Worm (Caenorhabditis elegans): ENCODE results near the gene C25F9.11.

DNA sequence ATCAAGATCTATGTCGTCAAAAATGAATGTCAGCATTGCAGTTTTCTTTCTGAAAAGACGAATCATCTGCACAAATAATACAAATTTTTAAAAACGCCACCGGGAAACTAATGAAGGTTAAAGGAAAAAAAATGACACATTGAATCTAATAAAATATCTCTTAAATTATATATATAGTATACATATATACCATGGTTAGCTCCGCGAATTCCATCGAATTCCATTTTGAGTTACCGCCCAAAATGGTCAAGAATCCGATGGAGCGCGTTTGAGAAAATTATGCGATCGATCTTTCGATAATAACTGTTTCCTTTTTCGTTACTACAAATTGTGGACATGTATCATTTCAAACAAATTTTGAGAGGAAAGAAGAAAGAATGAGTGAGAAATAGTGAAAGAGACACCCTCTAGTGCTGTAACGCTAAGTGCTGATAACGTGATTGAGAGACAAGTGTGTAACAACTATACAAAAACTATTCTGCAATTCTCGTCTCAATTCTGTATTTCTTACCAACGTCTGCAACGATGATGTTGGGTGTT lies 27.5 kb downstream of the C25F9.11 start, which contains the start of the genes C25F9.6 and C25F9.10:
- TF ChIP-seq aly-2 (tag; optimal IDR thresholded peaks at IDR 0.05) (no peak), ama-1 (optimal IDR thresholded peaks at IDR 0.05) (no peak), ceh-28 (tag; optimal IDR thresholded peaks at IDR 0.05) (no peak), ceh-82 (tag; optimal IDR thresholded peaks at IDR 0.05) (no peak), nhr-28 (tag; optimal IDR thresholded peaks at IDR 0.05) (no peak)
